Fruit fly (Drosophila melanogaster) whole organism, adult: ENCODE measurements around the gene CG3734.

Experiments
- CG11617 ChIP-seq: fragments of 200-800 bp; sonication (Bioruptor generic); optimal IDR thresholded peaks from 2 replicates; lab custom pipeline; 2017; ENCODE audit warnings: mild to moderate bottlenecking, missing biosample characterization, missing genetic modification reagents, missing genetic modification characterization
- CG12768 ChIP-seq: fragments of 200-800 bp; sonication (Bioruptor generic); optimal IDR thresholded peaks from 2 replicates; lab custom pipeline; 2017; ENCODE audit warnings: missing biosample characterization, missing genetic modification characterization, mild to moderate bottlenecking, moderate library complexity, missing genetic modification reagents
- CG14711 ChIP-seq: fragments of 200-800 bp; sonication (Bioruptor generic); optimal IDR thresholded peaks from 2 replicates; lab custom pipeline; 2018; ENCODE audit warnings: missing biosample characterization, mild to moderate bottlenecking, missing genetic modification characterization, moderate library complexity
- CG1620 ChIP-seq: fragments of 200-800 bp; sonication (Bioruptor generic); optimal IDR thresholded peaks from 2 replicates; lab custom pipeline; 2016; ENCODE audit warnings: missing biosample characterization, missing genetic modification characterization
- CG33017 ChIP-seq: fragments of 200-800 bp; sonication (Bioruptor generic); optimal IDR thresholded peaks from 2 replicates; lab custom pipeline; 2018; ENCODE audit warnings: missing biosample characterization, mild to moderate bottlenecking, missing genetic modification characterization, moderate library complexity
- CG5204 ChIP-seq: fragments of 200-800 bp; sonication (Bioruptor generic); optimal IDR thresholded peaks from 2 replicates; lab custom pipeline; 2016; ENCODE audit warnings: missing biosample characterization, missing genetic modification characterization
- CG7045 ChIP-seq: fragments of 200-800 bp; sonication (Bioruptor generic); optimal IDR thresholded peaks from 2 replicates; lab custom pipeline; 2017; ENCODE audit warnings: missing biosample characterization, mild to moderate bottlenecking, missing genetic modification characterization
- CG7101 ChIP-seq: fragments of 200-800 bp; sonication (Bioruptor generic); optimal IDR thresholded peaks from 2 replicates; lab custom pipeline; 2018; ENCODE audit warnings: missing biosample characterization, mild to moderate bottlenecking, missing genetic modification characterization, moderate library complexity
- Clk ChIP-seq: fragments of 200-800 bp; sonication (Bioruptor generic); optimal IDR thresholded peaks from 2 replicates; lab custom pipeline; 2017; ENCODE audit warnings: missing biosample characterization, missing genetic modification characterization
- Crg-1 ChIP-seq: fragments of 200-800 bp; sonication (Bioruptor generic); optimal IDR thresholded peaks from 2 replicates; lab custom pipeline; 2016; ENCODE audit warnings: missing biosample characterization, missing genetic modification characterization
- Hr96 ChIP-seq: fragments of 200-800 bp; sonication (Bioruptor generic); optimal IDR thresholded peaks from 2 replicates; lab custom pipeline; 2016; ENCODE audit warnings: missing biosample characterization, missing genetic modification characterization
- Mnt ChIP-seq: fragments of 200-800 bp; sonication (Bioruptor generic); optimal IDR thresholded peaks from 2 replicates; lab custom pipeline; 2016; ENCODE audit warnings: missing biosample characterization, mild to moderate bottlenecking, missing genetic modification characterization
- bab1 ChIP-seq: fragments of 200-800 bp; sonication (Bioruptor generic); optimal IDR thresholded peaks from 3 replicates; lab custom pipeline; 2019; ENCODE audit warnings: missing biosample characterization, mild to moderate bottlenecking, missing genetic modification characterization, moderate library complexity
- cic ChIP-seq: fragments of 200-800 bp; sonication (Bioruptor generic); optimal IDR thresholded peaks from 2 replicates; lab custom pipeline; 2017; ENCODE audit warnings: missing biosample characterization, mild to moderate bottlenecking, missing genetic modification characterization, moderate library complexity
- cnc ChIP-seq, 2 experiments: fragments of >200 bp; optimal IDR thresholded peaks; 2 replicates each; lab custom pipeline; 2017
- kay ChIP-seq: fragments of 200-800 bp; sonication (Bioruptor generic); peaks from one replicate; lab custom pipeline; 2016; ENCODE audit warnings: missing biosample characterization, missing genetic modification characterization, borderline replicate concordance
- ovo ChIP-seq: fragments of 200-800 bp; sonication (Bioruptor generic); optimal IDR thresholded peaks from 2 replicates; lab custom pipeline; 2016; ENCODE audit warnings: missing biosample characterization, missing genetic modification characterization
- pad ChIP-seq: fragments of 200-800 bp; sonication (Bioruptor generic); optimal IDR thresholded peaks from 3 replicates; lab custom pipeline; 2017; ENCODE audit warnings: missing biosample characterization, missing genetic modification characterization, mild to moderate bottlenecking, moderate library complexity, missing genetic modification reagents
- tj ChIP-seq: fragments of 200-800 bp; sonication (Bioruptor generic); optimal IDR thresholded peaks from 3 replicates; lab custom pipeline; 2017; ENCODE audit warnings: missing biosample characterization, mild to moderate bottlenecking, missing genetic modification characterization, moderate library complexity
- toe ChIP-seq: fragments of 200-800 bp; sonication (Bioruptor generic); optimal IDR thresholded peaks from 2 replicates; lab custom pipeline; 2016; ENCODE audit warnings: missing biosample characterization, missing genetic modification characterization

The CG3734 gene

dm6 chr3R:19347678-19348077 lies 40.0 kb upstream of the CG3734 start:
- TF ChIP-seq cnc (optimal IDR thresholded peaks at IDR 0.05; lab: Kevin White, UChicago), result no peak
- TF ChIP-seq Clk, result no peak
- no peak for TF ChIP-seq tj (GFP tag; lab: Kevin White, UChicago)
- no peak for TF ChIP-seq kay
- TF ChIP-seq CG1620, result no peak
- no peak for TF ChIP-seq CG7101 (tag; lab: Kevin White, UChicago)
- TF ChIP-seq Hr96, result no peak

- TF ChIP-seq cic (GFP tag; lab: Kevin White, UChicago) (no peak), CG1620 (no peak), tj (GFP tag; lab: Kevin White, UChicago) (no peak), CG33017 (tag; lab: Kevin White, UChicago) (no peak), CG5204 (GFP tag; lab: Kevin White, UChicago) (no peak)
Observed at dm6 chr3R:19350375-19350943, 37.2 kb upstream of the CG3734 start.

- TF ChIP-seq CG7045, result no peak
- TF ChIP-seq CG12768 (GFP tag; lab: Kevin White, UChicago), result no peak
- TF ChIP-seq CG11617 (GFP tag; lab: Kevin White, UChicago), result no peak
- TF ChIP-seq CG5204 (GFP tag; lab: Kevin White, UChicago), result no peak
Observed at dm6 chr3R:19352121-19352520, 35.5 kb upstream of the CG3734 start.

- TF ChIP-seq Mnt (GFP tag; lab: Kevin White, UChicago) (no peak), CG5204 (GFP tag; lab: Kevin White, UChicago) (no peak), pad (no peak), bab1 (GFP tag; lab: Kevin White, UChicago) (no peak), CG7101 (tag; lab: Kevin White, UChicago) (no peak), Hr96 (no peak), tj (GFP tag; lab: Kevin White, UChicago) (no peak), CG12768 (GFP tag; lab: Kevin White, UChicago) (no peak), Crg-1 (GFP tag; lab: Kevin White, UChicago) (no peak), CG11617 (GFP tag; lab: Kevin White, UChicago) (no peak), Clk (no peak), toe (GFP tag; lab: Kevin White, UChicago) (no peak), CG1620 (no peak), cic (GFP tag; lab: Kevin White, UChicago) (no peak), CG7045 (no peak), CG33017 (tag; lab: Kevin White, UChicago) (no peak), cnc (optimal IDR thresholded peaks at IDR 0.05; lab: Kevin White, UChicago) (no peak)
Observed at dm6 chr3R:19353751-19354150, 33.9 kb upstream of the CG3734 start, which contains the start of gene CG43203. CG43203 (plus strand) TSS chr3R:19354051.

dm6 chr3R:19362879-19363278 lies 24.8 kb upstream of the CG3734 start:
- TF ChIP-seq Hr96, result no peak
- TF ChIP-seq CG1620, result no peak
- no peak for TF ChIP-seq Clk

- TF ChIP-seq Clk (no peak), kay (no peak), Crg-1 (GFP tag; lab: Kevin White, UChicago) (no peak), pad (no peak), Hr96 (no peak), bab1 (GFP tag; lab: Kevin White, UChicago) (no peak), cnc (optimal IDR thresholded peaks at IDR 0.05; lab: Kevin White, UChicago) (no peak), CG11617 (GFP tag; lab: Kevin White, UChicago) (no peak), toe (GFP tag; lab: Kevin White, UChicago) (no peak), ovo (no peak), CG14711 (tag; lab: Kevin White, UChicago) (no peak), CG5204 (GFP tag; lab: Kevin White, UChicago) (no peak), Mnt (GFP tag; lab: Kevin White, UChicago) (no peak)
Observed at dm6 chr3R:19369060-19369459, 18.6 kb upstream of the CG3734 start.

dm6 chr3R:19370693-19371092 lies 17.0 kb upstream of the CG3734 start:
- TF ChIP-seq pad (no peak), Hr96 (no peak), cic (GFP tag; lab: Kevin White, UChicago) (no peak), Mnt (GFP tag; lab: Kevin White, UChicago) (no peak), CG11617 (GFP tag; lab: Kevin White, UChicago) (no peak), CG14711 (tag; lab: Kevin White, UChicago) (no peak)

- TF ChIP-seq kay, result no peak
- no peak for TF ChIP-seq Mnt (GFP tag; lab: Kevin White, UChicago)
- no peak for TF ChIP-seq ovo
- TF ChIP-seq tj (GFP tag; lab: Kevin White, UChicago), result no peak
- TF ChIP-seq pad, result no peak
- TF ChIP-seq CG33017 (tag; lab: Kevin White, UChicago), result no peak
- TF ChIP-seq CG14711 (tag; lab: Kevin White, UChicago), result no peak
Observed at dm6 chr3R:19374689-19375088, 13.0 kb upstream of the CG3734 start, which contains the start of gene CG3581. CG3581 (minus strand) TSS chr3R:19374789.
